Worm (Caenorhabditis elegans): ENCODE results near the gene T04G9.6.

DNA sequence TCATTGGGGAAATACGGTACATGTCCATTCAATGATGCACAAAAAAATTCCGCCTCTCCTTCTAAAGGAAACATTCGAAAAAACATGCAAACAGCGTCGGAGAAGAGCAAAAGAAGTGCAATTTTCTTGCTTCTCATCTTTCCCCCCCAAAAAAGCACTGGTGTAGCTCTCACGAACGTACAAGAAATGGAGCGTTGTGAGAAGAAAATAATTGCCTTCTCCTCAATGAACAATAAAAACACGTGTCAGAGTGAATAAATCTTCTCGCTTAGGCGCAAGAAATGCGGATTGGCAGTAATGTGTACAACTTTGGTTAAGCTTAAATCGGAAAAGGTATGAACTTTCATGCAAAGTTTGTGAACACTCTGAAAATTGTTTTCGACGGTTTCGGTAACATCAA is 36.4 kb downstream of the T04G9.6 start:
- TF ChIP-seq pqm-1 (tag; optimal IDR thresholded peaks at IDR 0.05) (no peak), fkh-6 (tag; optimal IDR thresholded peaks at IDR 0.05) (no peak), F13H6.1 (tag; optimal IDR thresholded peaks at IDR 0.05) (no peak), pha-2 (tag; optimal IDR thresholded peaks at IDR 0.05) (no peak), ama-1 (optimal IDR thresholded peaks at IDR 0.05) (no peak), C38D4.7 (GFP tag; optimal IDR thresholded peaks at IDR 0.05) (no peak), gmeb-2 (tag; optimal IDR thresholded peaks at IDR 0.05) (no peak), ceh-24 (tag; optimal IDR thresholded peaks at IDR 0.05) (no peak), ceh-22 (tag; optimal IDR thresholded peaks at IDR 0.05) (no peak), pha-4 (tag; optimal IDR thresholded peaks at IDR 0.05) (no peak), unc-3 (GFP tag; conservative IDR thresholded peaks at IDR 0.05) (no peak), unc-3 (tag; optimal IDR thresholded peaks at IDR 0.05) (no peak)
